Worm (Caenorhabditis elegans): ENCODE measurements around the gene pezo-1.

pezo-1 gene

ce11 chrIV:9366411-9366810, at the start of gene pezo-1:
Gene pezo-1, minus strand, starts transcription at chrIV:9366511.
- TF ChIP-seq snpc-3.4 (tag; optimal IDR thresholded peaks at IDR 0.05) (peak; percentile 11), hsf-1 (GFP tag; IDR thresholded peaks at IDR 0.05) (0 out of 2 replicates have a peak, but pooled peaks have one; percentile 25), pbrm-1 (GFP tag; IDR thresholded peaks at IDR 0.05) (no peak), lsl-1 (GFP tag; optimal IDR thresholded peaks at IDR 0.05) (peak; percentile 28)

DNA sequence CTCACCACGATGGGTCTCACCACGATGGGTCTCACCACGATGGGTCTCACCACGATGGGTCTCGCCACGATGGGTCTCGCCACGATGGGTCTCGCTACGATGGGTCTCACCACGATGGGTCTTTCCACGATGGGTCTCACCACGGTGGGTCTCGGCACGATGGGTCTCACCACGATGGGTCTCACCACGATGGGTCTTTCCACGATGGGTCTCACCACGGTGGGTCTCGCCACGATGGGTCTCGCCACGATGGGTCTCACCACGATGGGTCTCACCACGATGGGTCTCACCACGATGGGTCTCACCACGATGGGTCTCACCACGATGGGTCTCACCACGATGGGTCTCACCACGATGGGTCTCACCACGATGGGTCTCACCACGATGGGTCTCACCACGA, 44.5 kb upstream of the pezo-1 start:
- TF ChIP-seq egrh-3 (GFP tag; IDR thresholded peaks at IDR 0.05) (peak; percentile 58; the same call in 1 of the 2 replicates), F33H1.4 (GFP tag; IDR thresholded peaks at IDR 0.05) (peak; percentile 64)

- TF ChIP-seq F39B2.1 (GFP tag; IDR thresholded peaks at IDR 0.05) = no peak
- TF ChIP-seq tlf-1 (GFP tag; optimal IDR thresholded peaks at IDR 0.05) = no peak
- no peak for TF ChIP-seq lir-1 (GFP tag; conservative IDR thresholded peaks at IDR 0.05)
- TF ChIP-seq aptf-2 (GFP tag; conservative IDR thresholded peaks at IDR 0.05) = no peak
- TF ChIP-seq lag-1 (GFP tag; IDR thresholded peaks at IDR 0.05) = no peak
- no peak for TF ChIP-seq ceh-27 (GFP tag; optimal IDR thresholded peaks at IDR 0.05)
- TF ChIP-seq ekl-4 (GFP tag; IDR thresholded peaks at IDR 0.05) = no peak
- no peak for TF ChIP-seq F23B12.7 (tag; optimal IDR thresholded peaks at IDR 0.05; ENCODE audit: insufficient read depth)
- TF ChIP-seq K11D2.4 (GFP tag; IDR thresholded peaks at IDR 0.05) = no peak
- TF ChIP-seq ztf-22 (GFP tag; optimal IDR thresholded peaks at IDR 0.05) = no peak
- no peak for TF ChIP-seq hsf-1 (GFP tag; IDR thresholded peaks at IDR 0.05)
- TF ChIP-seq mes-4 (tag; optimal IDR thresholded peaks at IDR 0.05) = no peak
- TF ChIP-seq B0336.3 (GFP tag; IDR thresholded peaks at IDR 0.05) = no peak
- no peak for TF ChIP-seq cebp-1 (GFP tag; IDR thresholded peaks at IDR 0.05)
- TF ChIP-seq cebp-1 (tag; optimal IDR thresholded peaks at IDR 0.05) = no peak
- no peak for TF ChIP-seq unc-130 (GFP tag; optimal IDR thresholded peaks at IDR 0.05)
- no peak for TF ChIP-seq ztf-25 (GFP tag; IDR thresholded peaks at IDR 0.05)
- TF ChIP-seq B0261.1 (tag; optimal IDR thresholded peaks at IDR 0.05) = no peak
These were observed 41.7 kb upstream of the pezo-1 start, which contains the start of gene F56D5.5 for ce11 chrIV:9408004-9408403. Gene F56D5.5, minus strand, starts transcription at chrIV:9408104.

DNA sequence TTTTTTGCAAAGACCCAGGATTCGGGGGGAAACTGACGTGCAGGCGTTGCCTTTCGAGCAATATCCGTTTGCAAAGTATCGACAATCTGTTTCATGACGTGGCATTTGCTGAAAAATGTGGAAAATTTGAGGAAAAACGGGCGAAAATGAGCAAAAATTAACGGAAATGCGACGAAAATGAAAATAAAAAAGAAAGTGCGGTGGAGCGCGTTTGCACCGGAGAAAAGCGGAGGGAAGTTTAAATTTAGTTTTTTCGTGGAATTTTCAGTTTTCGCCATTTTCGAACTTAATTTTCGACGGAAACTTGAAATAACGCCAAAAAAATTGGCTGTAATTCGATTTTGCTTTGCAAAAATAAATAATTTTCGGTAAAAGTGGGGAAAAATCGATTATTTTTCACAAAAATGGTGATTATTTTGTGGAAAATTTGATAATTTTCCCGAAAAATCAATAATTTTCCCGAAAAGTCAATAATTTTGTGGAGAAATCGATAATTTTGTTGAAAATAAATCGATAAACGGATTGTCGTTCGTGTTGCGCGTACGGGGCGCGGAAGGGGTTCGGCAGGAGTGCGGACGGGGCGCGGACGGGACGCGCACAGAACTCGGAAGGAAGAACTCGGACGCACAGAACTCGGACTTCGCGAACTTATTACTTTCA, 37.6 kb upstream of the pezo-1 start:
- TF ChIP-seq aptf-2 (GFP tag; conservative IDR thresholded peaks at IDR 0.05) (no peak), nhr-27 (tag; optimal IDR thresholded peaks at IDR 0.05) (no peak), K11D2.4 (GFP tag; IDR thresholded peaks at IDR 0.05) (0 out of 2 replicates have a peak, but pooled peaks have one; percentile 10), hlh-12 (tag; optimal IDR thresholded peaks at IDR 0.05) (no peak), lin-54 (GFP tag; optimal IDR thresholded peaks at IDR 0.05) (peak; percentile 84), dpl-1 (GFP tag; optimal IDR thresholded peaks at IDR 0.05) (peak; percentile 29), hmg-20 (GFP tag; IDR thresholded peaks at IDR 0.05) (no peak), ceh-91 (GFP tag; IDR thresholded peaks at IDR 0.05) (no peak), nhr-120 (GFP tag; IDR thresholded peaks at IDR 0.05) (no peak), mcd-1 (GFP tag; IDR thresholded peaks at IDR 0.05) (peak; percentile 96), F23B12.7 (tag; optimal IDR thresholded peaks at IDR 0.05; ENCODE audit: insufficient read depth) (no peak), let-607 (tag; optimal IDR thresholded peaks at IDR 0.05) (no peak), attf-6 (GFP tag; IDR thresholded peaks at IDR 0.05) (no peak), Y56A3A.18 (GFP tag; IDR thresholded peaks at IDR 0.05) (0 out of 2 replicates have a peak, but pooled peaks have one; percentile 19), let-526 (GFP tag; IDR thresholded peaks at IDR 0.05) (no peak), B0019.2 (GFP tag; conservative IDR thresholded peaks at IDR 0.05) (no peak), madf-10 (tag; optimal IDR thresholded peaks at IDR 0.05) (no peak), F22D6.2 (tag; optimal IDR thresholded peaks at IDR 0.05) (no peak), lin-35 (GFP tag; optimal IDR thresholded peaks at IDR 0.05) (peak in 1 of 3 experiments; percentile 64), Y53G8AR.9 (GFP tag; conservative IDR thresholded peaks at IDR 0.05) (no peak), efl-1 (GFP tag; optimal IDR thresholded peaks at IDR 0.05) (peak; percentile 60), lin-26 (GFP tag; IDR thresholded peaks at IDR 0.05) (no peak), tlf-1 (GFP tag; optimal IDR thresholded peaks at IDR 0.05) (no peak), attf-3 (GFP tag; conservative IDR thresholded peaks at IDR 0.05) (no peak)
